Worm (Caenorhabditis elegans): ENCODE data around the gene lgc-17.

DNA sequence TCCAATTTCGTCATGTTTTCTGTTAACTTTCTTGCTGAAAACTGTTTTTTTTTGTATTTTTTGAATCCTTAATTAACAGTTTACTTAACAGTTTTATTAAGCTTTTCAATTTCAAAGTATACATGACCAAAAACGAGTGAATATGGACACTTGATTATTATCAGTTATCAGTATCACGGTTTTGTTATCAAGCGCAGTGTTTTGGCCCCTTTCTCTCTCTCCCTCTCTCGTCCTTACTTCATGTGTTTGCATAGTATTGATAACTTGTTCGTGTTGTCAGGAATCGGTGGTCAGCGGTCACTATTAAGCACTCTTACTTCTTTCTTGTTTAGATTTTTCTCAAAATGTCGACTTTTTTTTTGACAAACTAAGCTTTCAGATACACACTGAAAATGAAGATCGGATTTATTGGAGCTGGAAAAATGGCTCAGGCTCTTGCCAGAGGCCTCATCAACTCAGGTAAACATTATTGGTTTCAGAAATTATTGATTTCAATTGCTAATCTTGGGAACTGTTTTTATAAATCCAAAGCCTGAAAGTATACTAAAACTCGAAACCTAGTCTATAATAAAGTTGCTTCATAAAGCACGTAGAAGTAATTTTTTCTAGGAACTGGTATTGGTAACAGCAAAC lies 25.2 kb downstream of the lgc-17 start, which contains the start of gene pycr-1:
- TF ChIP-seq ham-2 (GFP tag; optimal IDR thresholded peaks at IDR 0.05) (no peak), nhr-237 (tag; optimal IDR thresholded peaks at IDR 0.05) (no peak), drap-1 (GFP tag; optimal IDR thresholded peaks at IDR 0.05) (no peak), nhr-28 (tag; optimal IDR thresholded peaks at IDR 0.05) (no peak), bed-3 (GFP tag; optimal IDR thresholded peaks at IDR 0.05) (no peak), sptf-1 (tag; optimal IDR thresholded peaks at IDR 0.05) (no peak), elt-1 (tag; optimal IDR thresholded peaks at IDR 0.05; ENCODE audit: borderline replicate concordance, insufficient read depth) (no peak), unc-62 (GFP tag; optimal IDR thresholded peaks at IDR 0.05) (no peak), snpc-4 (tag; optimal IDR thresholded peaks at IDR 0.05) (no peak), mab-5 (tag; optimal IDR thresholded peaks at IDR 0.05) (no peak), ztf-11 (tag; optimal IDR thresholded peaks at IDR 0.05) (no peak)

Measured in whole organism, mixed stage, embryonic.